Worm (Caenorhabditis elegans) whole organism, early embryonic: ENCODE results near the gene F54D5.24.

Source experiments
- ama-1 ChIP-seq: fragments of 150-350 bp; optimal IDR thresholded peaks from 2 replicates; lab custom pipeline; 2014
- ets-7 ChIP-seq: sonication (generic microtip); optimal IDR thresholded peaks from 2 replicates; lab custom pipeline; 2016; ENCODE audit warnings: missing genotype, missing genetic modification characterization, missing compliant biosample characterization

- TF ChIP-seq ets-7 (no peak), ama-1 (no peak)
Measured at ce11 chrII:11535429-11535828, 20.3 kb upstream of the F54D5.24 start.
